Fruit fly (Drosophila melanogaster) whole organism, embryonic: ENCODE measurements around the gene Sfp33A2.

Source experiments
- Adf1 ChIP-seq: fragments of 200-800 bp; sonication (Bioruptor generic); IDR thresholded peaks from 2 replicates; pipeline ENCODE4 v1.3.6; 2022; ENCODE audit warnings: missing biosample characterization, missing genetic modification characterization
- Asciz ChIP-seq: fragments of 200-800 bp; sonication (Bioruptor generic); optimal IDR thresholded peaks from 2 replicates; lab custom pipeline; 2017; ENCODE audit warnings: missing biosample characterization, mild to moderate bottlenecking, missing genetic modification characterization, missing genetic modification reagents
- C15 ChIP-seq: fragments of 200-800 bp; sonication (Bioruptor generic); IDR thresholded peaks from 3 replicates; pipeline ENCODE4 v1.3.6; 2022; ENCODE audit warnings: missing biosample characterization, missing genetic modification characterization
- CG12155 ChIP-seq: fragments of 200-800 bp; sonication (Bioruptor generic); optimal IDR thresholded peaks from 3 replicates; lab custom pipeline; 2016; ENCODE audit warnings: missing biosample characterization, missing genetic modification characterization
- CG12942 ChIP-seq: fragments of 200-800 bp; sonication (Bioruptor generic); optimal IDR thresholded peaks from 3 replicates; lab custom pipeline; 2016; ENCODE audit warnings: missing biosample characterization, missing genetic modification characterization
- CG15601 ChIP-seq: fragments of 200-800 bp; sonication (Bioruptor generic); optimal IDR thresholded peaks from 3 replicates; lab custom pipeline; 2019; ENCODE audit warnings: missing biosample characterization, mild to moderate bottlenecking, missing genetic modification characterization, moderate library complexity
- CG1603 ChIP-seq: fragments of 200-800 bp; sonication (Bioruptor generic); optimal IDR thresholded peaks from 2 replicates; lab custom pipeline; 2019; ENCODE audit warnings: missing biosample characterization, mild to moderate bottlenecking, missing genetic modification characterization, moderate library complexity
- CG1647 ChIP-seq: fragments of 200-800 bp; sonication (Bioruptor generic); optimal IDR thresholded peaks from 3 replicates; lab custom pipeline; 2016; ENCODE audit warnings: missing biosample characterization, missing genetic modification characterization
- CG16863 ChIP-seq: fragments of 200-800 bp; sonication (Bioruptor generic); optimal IDR thresholded peaks from 3 replicates; lab custom pipeline; 2016; ENCODE audit warnings: missing biosample characterization, missing genetic modification characterization
- CG17568 ChIP-seq: fragments of 200-800 bp; sonication (Bioruptor generic); optimal IDR thresholded peaks from 2 replicates; lab custom pipeline; 2018; ENCODE audit warnings: missing biosample characterization, mild to moderate bottlenecking, missing genetic modification characterization, moderate library complexity
- CG18262 ChIP-seq: fragments of 200-800 bp; optimal IDR thresholded peaks from 3 replicates; lab custom pipeline; 2019; ENCODE audit warnings: missing biosample characterization, mild to moderate bottlenecking, missing genetic modification characterization, moderate library complexity
- CG18764 ChIP-seq: fragments of 200-800 bp; sonication (Bioruptor generic); optimal IDR thresholded peaks from 3 replicates; lab custom pipeline; 2016; ENCODE audit warnings: missing biosample characterization, missing genetic modification characterization
- CG2678 ChIP-seq: fragments of 200-800 bp; sonication (Bioruptor generic); optimal IDR thresholded peaks from 3 replicates; lab custom pipeline; 2019; ENCODE audit warnings: missing biosample characterization, mild to moderate bottlenecking, missing genetic modification characterization, moderate library complexity
- CG32767 ChIP-seq: fragments of 200-800 bp; sonication (Bioruptor generic); IDR thresholded peaks from 2 replicates; pipeline ENCODE4 v1.3.6; 2022; ENCODE audit warnings: missing biosample characterization, missing genetic modification characterization
- CG3281 ChIP-seq: fragments of 200-800 bp; sonication (Bioruptor generic); optimal IDR thresholded peaks from 3 replicates; lab custom pipeline; 2017; ENCODE audit warnings: missing biosample characterization, mild to moderate bottlenecking, missing genetic modification characterization
- CG4328 ChIP-seq: fragments of 200-800 bp; sonication (Bioruptor generic); optimal IDR thresholded peaks from 3 replicates; lab custom pipeline; 2017; ENCODE audit warnings: missing biosample characterization, missing genetic modification reagents, missing genetic modification characterization
- CG6854 ChIP-seq: fragments of 200-800 bp; sonication (Bioruptor generic); optimal IDR thresholded peaks from 3 replicates; lab custom pipeline; 2017; ENCODE audit warnings: missing biosample characterization, mild to moderate bottlenecking, missing genetic modification characterization
- CG7745 ChIP-seq: fragments of 200-800 bp; sonication (Bioruptor generic); optimal IDR thresholded peaks from 2 replicates; lab custom pipeline; 2018; ENCODE audit warnings: missing biosample characterization, mild to moderate bottlenecking, missing genetic modification characterization, moderate library complexity
- CG7928 ChIP-seq: fragments of 200-800 bp; sonication (Bioruptor generic); optimal IDR thresholded peaks from 2 replicates; lab custom pipeline; 2017; ENCODE audit warnings: missing biosample characterization, mild to moderate bottlenecking, missing genetic modification characterization
- CG8388 ChIP-seq: fragments of 200-800 bp; sonication (Bioruptor generic); optimal IDR thresholded peaks from 2 replicates; lab custom pipeline; 2019; ENCODE audit warnings: missing biosample characterization, mild to moderate bottlenecking, missing genetic modification characterization, moderate library complexity
- Dll ChIP-seq: fragments of 200-800 bp; sonication (Bioruptor generic); IDR thresholded peaks from 4 replicates; pipeline ENCODE4 v1.3.6; 2022; ENCODE audit warnings: missing biosample characterization, missing genetic modification characterization; ENCODE audit not compliant: partially characterized antibody
- Elba2 ChIP-seq: fragments of 200-800 bp; sonication (Bioruptor generic); optimal IDR thresholded peaks from 3 replicates; lab custom pipeline; 2016; ENCODE audit warnings: missing biosample characterization, missing genetic modification characterization
- Ets65A ChIP-seq: fragments of 200-800 bp; sonication (Bioruptor generic); peaks from one replicate; lab custom pipeline; 2016; ENCODE audit warnings: missing biosample characterization, missing genetic modification characterization
- H2.0 ChIP-seq: fragments of 200-800 bp; sonication (Bioruptor generic); IDR thresholded peaks from 2 replicates; pipeline ENCODE4 v1.3.6; 2022; ENCODE audit warnings: missing biosample characterization, missing genetic modification characterization
- HmgZ ChIP-seq: fragments of 200-800 bp; sonication (Bioruptor generic); optimal IDR thresholded peaks from 2 replicates; lab custom pipeline; 2018; ENCODE audit warnings: missing biosample characterization, mild to moderate bottlenecking, missing genetic modification characterization
- Hr39 ChIP-seq: fragments of >200 bp; optimal IDR thresholded peaks from 2 replicates; lab custom pipeline; 2017
- Lpt ChIP-seq: fragments of >200 bp; optimal IDR thresholded peaks from 2 replicates; lab custom pipeline; 2018; ENCODE audit warnings: missing biosample characterization, missing genetic modification characterization
- Meics ChIP-seq: fragments of 200-800 bp; sonication (Bioruptor generic); optimal IDR thresholded peaks from 2 replicates; lab custom pipeline; 2017; ENCODE audit warnings: missing biosample characterization, mild to moderate bottlenecking, missing genetic modification characterization
- Myb ChIP-seq: fragments of 200-800 bp; sonication (Bioruptor generic); optimal IDR thresholded peaks from 2 replicates; lab custom pipeline; 2016; ENCODE audit warnings: missing biosample characterization, missing genetic modification characterization
- Vsx1 ChIP-seq: fragments of 200-800 bp; sonication (Bioruptor generic); optimal IDR thresholded peaks from 2 replicates; lab custom pipeline; 2017; ENCODE audit warnings: missing biosample characterization, mild to moderate bottlenecking, missing genetic modification characterization, missing genetic modification reagents
- ato ChIP-seq: fragments of 200-800 bp; sonication (Bioruptor generic); IDR thresholded peaks from 2 replicates; pipeline ENCODE4 v1.3.6; 2022; ENCODE audit warnings: missing biosample characterization, missing genetic modification characterization; ENCODE audit not compliant: partially characterized antibody
- chif ChIP-seq, 2 experiments: fragments of 200-800 bp; sonication (Bioruptor generic); optimal IDR thresholded peaks; 3 replicates each; lab custom pipeline; 2016; ENCODE audit warnings: missing biosample characterization in 2 of 2, missing genetic modification characterization in 2 of 2
- corto ChIP-seq: fragments of 200-800 bp; sonication (Bioruptor generic); optimal IDR thresholded peaks from 2 replicates; lab custom pipeline; 2016; ENCODE audit warnings: missing biosample characterization, mild to moderate bottlenecking, missing genetic modification characterization, moderate library complexity
- crp ChIP-seq, 2 experiments: fragments of 200-800 bp; sonication (Bioruptor generic); optimal IDR thresholded peaks; 2 replicates in 1 of 2; 3 replicates in 1 of 2; lab custom pipeline; 2017; ENCODE audit warnings: missing biosample characterization in 2 of 2, missing genetic modification characterization in 2 of 2, mild to moderate bottlenecking in 1 of 2, moderate library complexity in 1 of 2
- da ChIP-seq: fragments of 200-800 bp; sonication (Bioruptor generic); optimal IDR thresholded peaks from 2 replicates; lab custom pipeline; 2016; ENCODE audit warnings: missing biosample characterization, missing genetic modification characterization
- disco-r ChIP-seq: fragments of 200-800 bp; sonication (Bioruptor generic); optimal IDR thresholded peaks from 2 replicates; lab custom pipeline; 2016; ENCODE audit warnings: missing biosample characterization, missing genetic modification characterization
- dm ChIP-seq: fragments of 200-800 bp; sonication (Bioruptor generic); optimal IDR thresholded peaks from 3 replicates; lab custom pipeline; 2016; ENCODE audit warnings: missing biosample characterization, missing genetic modification characterization
- fd102C ChIP-seq: fragments of 200-800 bp; sonication (Bioruptor generic); optimal IDR thresholded peaks from 2 replicates; lab custom pipeline; 2018; ENCODE audit warnings: missing biosample characterization, mild to moderate bottlenecking, missing genetic modification characterization, moderate library complexity
- fd96Cb ChIP-seq: fragments of 200-800 bp; sonication (Bioruptor generic); optimal IDR thresholded peaks from 2 replicates; lab custom pipeline; 2018; ENCODE audit warnings: missing biosample characterization, mild to moderate bottlenecking, missing genetic modification characterization, moderate library complexity
- ind ChIP-seq: fragments of 200-800 bp; sonication (Bioruptor generic); optimal IDR thresholded peaks from 3 replicates; lab custom pipeline; 2016; ENCODE audit warnings: missing biosample characterization, missing genetic modification characterization
- lbe ChIP-seq: fragments of 200-800 bp; sonication (Bioruptor generic); optimal IDR thresholded peaks from 2 replicates; lab custom pipeline; 2016; ENCODE audit warnings: missing biosample characterization, mild to moderate bottlenecking, missing genetic modification characterization
- oc ChIP-seq: fragments of 200-800 bp; sonication (Bioruptor generic); optimal IDR thresholded peaks from 2 replicates; lab custom pipeline; 2018; ENCODE audit warnings: missing biosample characterization, mild to moderate bottlenecking, missing genetic modification characterization, moderate library complexity
- otp ChIP-seq: fragments of 200-800 bp; sonication (Bioruptor generic); IDR thresholded peaks from 3 replicates; pipeline ENCODE4, ENCODE4 v1.3.6; 2022; ENCODE audit warnings: missing biosample characterization, missing genetic modification characterization
- peb ChIP-seq: fragments of 200-800 bp; sonication (Bioruptor generic); IDR thresholded peaks from 2 replicates; pipeline ENCODE4 v1.3.6; 2022; ENCODE audit warnings: missing biosample characterization, missing genetic modification characterization
- pfk ChIP-seq: fragments of 200-800 bp; sonication (Bioruptor generic); optimal IDR thresholded peaks from 2 replicates; lab custom pipeline; 2018; ENCODE audit warnings: missing biosample characterization, mild to moderate bottlenecking, missing genetic modification characterization, moderate library complexity
- pho ChIP-seq: fragments of 200-800 bp; sonication (Bioruptor generic); optimal IDR thresholded peaks from 2 replicates; lab custom pipeline; 2016; ENCODE audit warnings: missing biosample characterization, missing genetic modification characterization
- phol ChIP-seq: fragments of 200-800 bp; sonication (Bioruptor generic); optimal IDR thresholded peaks from 3 replicates; lab custom pipeline; 2018; ENCODE audit warnings: missing biosample characterization, mild to moderate bottlenecking, missing genetic modification characterization, moderate library complexity
- pita ChIP-seq: fragments of 200-800 bp; sonication (Bioruptor generic); optimal IDR thresholded peaks from 2 replicates; lab custom pipeline; 2017; ENCODE audit warnings: missing biosample characterization, mild to moderate bottlenecking, missing genetic modification characterization
- psq ChIP-seq: fragments of 200-800 bp; sonication (Bioruptor generic); optimal IDR thresholded peaks from 2 replicates; lab custom pipeline; 2017; ENCODE audit warnings: missing biosample characterization, missing genetic modification characterization
- sr ChIP-seq: fragments of 200-800 bp; sonication (Bioruptor generic); IDR thresholded peaks from 3 replicates; pipeline ENCODE4 v1.3.6; 2022; ENCODE audit warnings: missing biosample characterization, missing genetic modification characterization
- stwl ChIP-seq: fragments of 200-800 bp; sonication (Bioruptor generic); optimal IDR thresholded peaks from 3 replicates; lab custom pipeline; 2018; ENCODE audit warnings: missing biosample characterization, mild to moderate bottlenecking, missing genetic modification characterization, moderate library complexity

Gene Sfp33A2

DNA sequence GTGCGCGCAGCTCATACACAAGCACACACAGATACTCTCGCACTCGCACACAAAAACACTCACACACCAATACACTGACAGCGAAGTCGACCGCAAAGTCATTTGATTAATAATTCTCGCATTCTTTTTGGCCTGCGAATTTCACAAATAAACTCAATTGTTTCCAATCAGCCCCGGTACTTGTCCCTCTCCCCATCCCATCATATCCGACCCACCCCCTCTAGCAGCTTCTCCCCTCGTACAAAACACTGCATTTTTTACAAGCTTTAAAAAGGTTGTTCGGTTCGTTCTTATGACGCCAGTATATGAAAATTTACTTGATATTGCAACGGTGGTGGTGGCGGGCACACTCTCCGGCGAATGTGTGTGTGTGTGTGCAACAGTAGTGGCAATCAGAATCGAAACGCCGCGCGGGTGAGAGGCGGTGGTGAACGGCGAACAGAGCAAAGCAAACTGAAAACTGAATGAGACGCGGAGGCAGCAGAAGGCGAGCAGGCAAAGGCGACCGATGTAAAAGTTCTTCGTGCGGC is 29.8 kb upstream of the Sfp33A2 start (continued):
- TF ChIP-seq pita (GFP tag; lab: Kevin White, UChicago) (no peak), CG7928 (GFP tag; lab: Kevin White, UChicago) (no peak), Asciz (GFP tag; lab: Kevin White, UChicago) (no peak), CG2678 (tag; lab: Kevin White, UChicago) (no peak), crp (GFP tag; optimal IDR thresholded peaks at IDR 0.05; lab: Kevin White, UChicago) (no peak), sr (0 out of 3 replicates have a peak, but pooled peaks have one; percentile 61), CG4328 (GFP tag; lab: Kevin White, UChicago) (no peak), Dll (GFP tag; lab: Robert Waterston, UW) (no peak), ind (no peak), Meics (GFP tag; lab: Kevin White, UChicago) (no peak), CG16863 (GFP tag; lab: Kevin White, UChicago) (peak; percentile 46), oc (tag; lab: Kevin White, UChicago) (no peak), Ets65A (GFP tag; lab: Kevin White, UChicago) (no peak), Vsx1 (GFP tag; lab: Kevin White, UChicago) (no peak), CG7745 (peak; percentile 2), CG17568 (GFP tag; lab: Kevin White, UChicago) (no peak), lbe (GFP tag; lab: Kevin White, UChicago) (no peak), Elba2 (GFP tag; lab: Kevin White, UChicago) (peak; percentile 71), H2.0 (no peak), da (GFP tag; lab: Kevin White, UChicago) (no peak), Myb (GFP tag; lab: Kevin White, UChicago) (no peak), stwl (no peak), CG32767 (GFP tag; lab: Robert Waterston, UW) (0 out of 2 replicates have a peak, but pooled peaks have one; percentile 30), CG12155 (GFP tag; lab: Kevin White, UChicago) (peak; percentile 16), CG3281 (peak; percentile 10), pho (GFP tag; lab: Kevin White, UChicago) (no peak), HmgZ (tag; lab: Kevin White, UChicago) (peak; percentile 78), peb (no peak), CG18764 (GFP tag; lab: Kevin White, UChicago) (no peak), chif (GFP tag; optimal IDR thresholded peaks at IDR 0.05; lab: Kevin White, UChicago) (no peak), dm (GFP tag; lab: Kevin White, UChicago) (peak; percentile 39), otp (GFP tag; lab: Robert Waterston, UW) (peak; percentile 51; the same call in 1 of the 3 replicates), CG12942 (no peak), CG1603 (tag; lab: Kevin White, UChicago) (peak; percentile 12), CG8388 (GFP tag; lab: Kevin White, UChicago) (no peak), fd102C (GFP tag; lab: Kevin White, UChicago) (no peak), ato (GFP tag; lab: Robert Waterston, UW) (peak; percentile 55; the same call in 1 of the 2 replicates), CG18262 (tag; lab: Kevin White, UChicago) (no peak), CG1647 (GFP tag; lab: Kevin White, UChicago) (no peak), phol (tag; lab: Kevin White, UChicago) (no peak), C15 (no peak), corto (GFP tag; lab: Kevin White, UChicago) (peak; percentile 24), pfk (GFP tag; lab: Kevin White, UChicago) (no peak), Lpt (GFP tag; lab: Kevin White, UChicago) (no peak), fd96Cb (tag; lab: Kevin White, UChicago) (no peak), disco-r (GFP tag; lab: Kevin White, UChicago) (no peak), Hr39 (lab: Kevin White, UChicago) (no peak), psq (GFP tag; lab: Kevin White, UChicago) (peak; percentile 96), CG15601 (tag; lab: Kevin White, UChicago) (no peak), CG6854 (GFP tag; lab: Kevin White, UChicago) (no peak), Adf1 (GFP tag; lab: Robert Waterston, UW) (peak; percentile 83)
